Worm (Caenorhabditis elegans): ENCODE measurements around the gene fubl-1.

Gene fubl-1

ce11 chrV:10249515-10249914, 10.8 kb upstream of the fubl-1 start:
- no peak for TF ChIP-seq sem-2 (GFP tag; optimal IDR thresholded peaks at IDR 0.05)
- TF ChIP-seq hlh-1 (tag; optimal IDR thresholded peaks at IDR 0.05): no peak
- no peak for TF ChIP-seq ceh-43 (GFP tag; optimal IDR thresholded peaks at IDR 0.05)
- TF ChIP-seq nhr-237 (tag; optimal IDR thresholded peaks at IDR 0.05): no peak
- no peak for TF ChIP-seq ces-1 (GFP tag; optimal IDR thresholded peaks at IDR 0.05)
- TF ChIP-seq blmp-1 (tag; optimal IDR thresholded peaks at IDR 0.05): no peak
- no peak for TF ChIP-seq lsy-2 (tag; optimal IDR thresholded peaks at IDR 0.05)
- TF ChIP-seq nhr-76 (tag; optimal IDR thresholded peaks at IDR 0.05): no peak
- TF ChIP-seq nhr-12 (tag; optimal IDR thresholded peaks at IDR 0.05): no peak
- TF ChIP-seq unc-62 (GFP tag; optimal IDR thresholded peaks at IDR 0.05): no peak
- TF ChIP-seq mls-2 (tag; optimal IDR thresholded peaks at IDR 0.05): no peak
- no peak for TF ChIP-seq snpc-4 (tag; optimal IDR thresholded peaks at IDR 0.05)
- no peak for TF ChIP-seq elt-3 (tag; optimal IDR thresholded peaks at IDR 0.05)
- TF ChIP-seq unc-120 (tag; optimal IDR thresholded peaks at IDR 0.05; ENCODE audit: poor library complexity, severe bottlenecking): no peak
- TF ChIP-seq bed-3 (GFP tag; optimal IDR thresholded peaks at IDR 0.05): no peak
- TF ChIP-seq lin-13 (tag; optimal IDR thresholded peaks at IDR 0.05): no peak

- TF ChIP-seq mab-5 (tag; optimal IDR thresholded peaks at IDR 0.05) (no peak), mls-2 (tag; optimal IDR thresholded peaks at IDR 0.05) (no peak), pha-4 (tag; optimal IDR thresholded peaks at IDR 0.05) (no peak), tbx-8 (GFP tag; optimal IDR thresholded peaks at IDR 0.05) (no peak), lin-13 (tag; optimal IDR thresholded peaks at IDR 0.05) (no peak), drap-1 (GFP tag; optimal IDR thresholded peaks at IDR 0.05) (no peak), zip-8 (tag; optimal IDR thresholded peaks at IDR 0.05) (no peak), unc-39 (tag; optimal IDR thresholded peaks at IDR 0.05) (no peak), snpc-4 (tag; optimal IDR thresholded peaks at IDR 0.05) (no peak), unc-120 (tag; optimal IDR thresholded peaks at IDR 0.05; ENCODE audit: poor library complexity, severe bottlenecking) (no peak), sem-2 (GFP tag; optimal IDR thresholded peaks at IDR 0.05) (no peak)
Observed at ce11 chrV:10248255-10248979, 9.8 kb upstream of the fubl-1 start, which contains the start of gene akt-1. Gene akt-1 (plus strand): TSS chrV:10248905.

- TF ChIP-seq sptf-1 (tag; optimal IDR thresholded peaks at IDR 0.05) (no peak), bed-3 (GFP tag; optimal IDR thresholded peaks at IDR 0.05) (no peak), unc-120 (tag; optimal IDR thresholded peaks at IDR 0.05; ENCODE audit: poor library complexity, severe bottlenecking) (no peak)
Observed at ce11 chrV:10247673-10248239, 9.1 kb upstream of the fubl-1 start.

- TF ChIP-seq pha-4 (tag; optimal IDR thresholded peaks at IDR 0.05): peak; percentile 75
- TF ChIP-seq lin-13 (tag; optimal IDR thresholded peaks at IDR 0.05): no peak
Observed at ce11 chrV:10246967-10247366, 8.3 kb upstream of the fubl-1 start.

- TF ChIP-seq nhr-76 (tag; optimal IDR thresholded peaks at IDR 0.05) (no peak), ces-1 (GFP tag; optimal IDR thresholded peaks at IDR 0.05) (peak; percentile 2)
Observed at ce11 chrV:10246443-10246885, 7.8 kb upstream of the fubl-1 start.

ce11 chrV:10245615-10246014, 6.9 kb upstream of the fubl-1 start:
- TF ChIP-seq ceh-83 (GFP tag; optimal IDR thresholded peaks at IDR 0.05): no peak
- TF ChIP-seq blmp-1 (tag; optimal IDR thresholded peaks at IDR 0.05): no peak
- TF ChIP-seq nhr-237 (tag; optimal IDR thresholded peaks at IDR 0.05): no peak

ce11 chrV:10244018-10244720, 5.5 kb upstream of the fubl-1 start:
- TF ChIP-seq elt-1 (tag; optimal IDR thresholded peaks at IDR 0.05; ENCODE audit: borderline replicate concordance, insufficient read depth) (peak; percentile 54), mep-1 (tag; optimal IDR thresholded peaks at IDR 0.05) (no peak), lin-32 (GFP tag; optimal IDR thresholded peaks at IDR 0.05) (no peak), bed-3 (GFP tag; optimal IDR thresholded peaks at IDR 0.05) (no peak)

Measured in whole organism, mixed stage, embryonic.